Worm (Caenorhabditis elegans) whole organism, L4 larva: Measurements from ENCODE around the gene F54F2.9.

Source experiments
- D1046.2 ChIP-seq: fragments of 200-800 bp; sonication (Bioruptor generic); IDR thresholded peaks from 2 replicates; pipeline ENCODE4 v1.3.6; 2022; ENCODE audit warnings: missing genetic modification characterization, missing compliant biosample characterization
- F26F4.8 ChIP-seq: fragments of 200-800 bp; sonication (Bioruptor generic); conservative IDR thresholded peaks from 2 replicates; pipeline ENCODE4 v1.3.6; 2022; ENCODE audit warnings: missing genetic modification characterization, missing compliant biosample characterization
- R02D3.7 ChIP-seq: fragments of 150-350 bp; sonication (generic microtip); optimal IDR thresholded peaks from 3 replicates; lab custom pipeline; 2014; ENCODE audit warnings: missing biosample characterization, missing genetic modification characterization
- Y105C5A.15 ChIP-seq: fragments of 200-800 bp; sonication (Bioruptor generic); IDR thresholded peaks from 2 replicates; pipeline ENCODE4 v1.3.6; 2022; ENCODE audit warnings: missing genetic modification characterization, missing compliant biosample characterization
- Y75B8A.6 ChIP-seq: fragments of 200-800 bp; sonication (Bioruptor generic); IDR thresholded peaks from 2 replicates; pipeline ENCODE4 v1.3.6; 2022; ENCODE audit warnings: missing genetic modification reagents, missing genetic modification characterization, missing compliant biosample characterization
- ZK546.5 ChIP-seq, 2 experiments: sonication (generic microtip); optimal IDR thresholded peaks; 2 replicates each; lab custom pipeline; 2017; ENCODE audit warnings: missing biosample characterization in 2 of 2, missing genetic modification characterization in 2 of 2
- aly-2 ChIP-seq: sonication (generic microtip); optimal IDR thresholded peaks from 2 replicates; lab custom pipeline; 2018; ENCODE audit warnings: missing biosample characterization, missing genetic modification characterization
- ceh-20 ChIP-seq: fragments of 200-800 bp; sonication (Bioruptor generic); IDR thresholded peaks from 2 replicates; pipeline ENCODE4 v1.3.6; 2022; ENCODE audit warnings: missing genetic modification reagents, missing genetic modification characterization, missing compliant biosample characterization
- ceh-28 ChIP-seq: fragments of 150-350 bp; optimal IDR thresholded peaks from 2 replicates; lab custom pipeline; 2014; ENCODE audit warnings: missing biosample characterization, missing genetic modification reagents, missing genetic modification characterization
- ceh-44 ChIP-seq: fragments of 200-800 bp; sonication (Bioruptor generic); IDR thresholded peaks from 2 replicates; pipeline ENCODE4 v1.3.6; 2022; ENCODE audit warnings: missing genetic modification reagents, missing genetic modification characterization, missing compliant biosample characterization
- ceh-62 ChIP-seq: sonication (generic microtip); optimal IDR thresholded peaks from 2 replicates; lab custom pipeline; 2017; ENCODE audit warnings: missing biosample characterization, missing genetic modification characterization
- cey-2 ChIP-seq: sonication (generic microtip); optimal IDR thresholded peaks from 3 replicates; lab custom pipeline; 2017; ENCODE audit warnings: missing genetic modification characterization, mild to moderate bottlenecking, missing compliant biosample characterization, antibody characterized with exemption, borderline replicate concordance; ENCODE audit not compliant: insufficient read depth
- daf-8 ChIP-seq: fragments of 200-800 bp; sonication (Bioruptor generic); IDR thresholded peaks from 2 replicates; pipeline ENCODE4 v1.3.6; 2022; ENCODE audit warnings: missing genetic modification characterization, missing compliant biosample characterization
- dmd-9 ChIP-seq: fragments of 200-800 bp; sonication (Bioruptor generic); IDR thresholded peaks from 2 replicates; pipeline ENCODE4 v1.3.6; 2022; ENCODE audit warnings: missing genetic modification reagents, missing genetic modification characterization, missing compliant biosample characterization
- fos-1 ChIP-seq: fragments of 150-350 bp; optimal IDR thresholded peaks from 2 replicates; lab custom pipeline; 2014; ENCODE audit warnings: missing biosample characterization, missing genetic modification characterization
- gei-8 ChIP-seq: fragments of 200-800 bp; sonication (Bioruptor generic); optimal IDR thresholded peaks from 2 replicates; lab custom pipeline; 2018; ENCODE audit warnings: mild to moderate bottlenecking, missing genetic modification characterization, missing compliant biosample characterization
- hmg-1.1 ChIP-seq: fragments of 200-800 bp; sonication (Bioruptor generic); IDR thresholded peaks from 2 replicates; pipeline ENCODE4 v1.3.6; 2022; ENCODE audit warnings: missing genetic modification reagents, missing genetic modification characterization, missing compliant biosample characterization
- lin-1 ChIP-seq: fragments of 200-800 bp; sonication (Bioruptor generic); IDR thresholded peaks from 2 replicates; pipeline ENCODE4 v1.3.6; 2022; ENCODE audit warnings: missing genetic modification reagents, missing genetic modification characterization, missing compliant biosample characterization
- lin-29 ChIP-seq: fragments of 200-800 bp; sonication (Bioruptor generic); IDR thresholded peaks from 2 replicates; pipeline ENCODE4 v1.3.6; 2022; ENCODE audit warnings: missing genetic modification reagents, missing genetic modification characterization, missing compliant biosample characterization
- lin-38 ChIP-seq: fragments of 200-800 bp; sonication (Bioruptor generic); IDR thresholded peaks from 2 replicates; pipeline ENCODE4 v1.3.6; 2022; ENCODE audit warnings: missing genetic modification reagents, missing genetic modification characterization, missing compliant biosample characterization
- lir-3 ChIP-seq: sonication (generic microtip); optimal IDR thresholded peaks from 2 replicates; lab custom pipeline; 2016; ENCODE audit warnings: mild to moderate bottlenecking, missing genetic modification characterization, missing compliant biosample characterization
- lsy-2 ChIP-seq, 2 experiments: fragments of 150-350 bp in 1 of 2; sonication (generic microtip) in 1 of 2; optimal IDR thresholded peaks; 2 replicates each; lab custom pipeline; 2014 to 2017; ENCODE audit warnings: missing biosample characterization in 2 of 2, missing genetic modification characterization in 2 of 2
- madf-9 ChIP-seq: fragments of 200-800 bp; sonication (Bioruptor generic); conservative IDR thresholded peaks from 2 replicates; pipeline ENCODE4 v1.3.6; 2022; ENCODE audit warnings: missing genetic modification reagents, missing genetic modification characterization, missing compliant biosample characterization
- mdl-1 ChIP-seq, 2 experiments: fragments of 150-350 bp in 1 of 2; sonication (generic microtip) in 1 of 2; optimal IDR thresholded peaks; 2 replicates each; lab custom pipeline; 2014 to 2017; ENCODE audit warnings: missing biosample characterization in 2 of 2, missing genetic modification characterization in 2 of 2
- mxl-2 ChIP-seq: fragments of 200-800 bp; sonication (Bioruptor generic); conservative IDR thresholded peaks from 2 replicates; pipeline ENCODE4 v1.3.6; 2022; ENCODE audit warnings: missing genetic modification reagents, missing genetic modification characterization, missing compliant biosample characterization
- nhr-10 ChIP-seq: fragments of 150-350 bp; optimal IDR thresholded peaks from 2 replicates; lab custom pipeline; 2014; ENCODE audit warnings: missing biosample characterization, missing genetic modification characterization
- nhr-102 ChIP-seq: sonication (generic microtip); optimal IDR thresholded peaks from 2 replicates; lab custom pipeline; 2016; ENCODE audit warnings: mild to moderate bottlenecking, missing genetic modification characterization, moderate library complexity, missing compliant biosample characterization
- nhr-11 ChIP-seq: fragments of 150-350 bp; optimal IDR thresholded peaks from 2 replicates; lab custom pipeline; 2014; ENCODE audit warnings: missing biosample characterization, missing genetic modification characterization
- nhr-111 ChIP-seq: fragments of 200-800 bp; sonication (Bioruptor generic); optimal IDR thresholded peaks from 2 replicates; lab custom pipeline; 2018; ENCODE audit warnings: mild to moderate bottlenecking, missing genetic modification characterization, missing compliant biosample characterization
- nhr-41 ChIP-seq: fragments of 200-800 bp; sonication (Bioruptor generic); IDR thresholded peaks from 2 replicates; pipeline ENCODE4 v1.3.6; 2022; ENCODE audit warnings: missing genetic modification reagents, missing genetic modification characterization, missing compliant biosample characterization
- nhr-48 ChIP-seq: sonication (generic microtip); optimal IDR thresholded peaks from 2 replicates; lab custom pipeline; 2016; ENCODE audit warnings: mild to moderate bottlenecking, missing genetic modification characterization, missing compliant biosample characterization
- nhr-6 ChIP-seq: fragments of 150-350 bp; optimal IDR thresholded peaks from 2 replicates; lab custom pipeline; 2014; ENCODE audit warnings: missing biosample characterization, missing genetic modification characterization
- pha-4 ChIP-seq, 2 experiments: fragments of 150-350 bp in 1 of 2; fragments of 200-800 bp in 1 of 2; sonication (Bioruptor generic) in 1 of 2; IDR thresholded peaks in 1 of 2; optimal IDR thresholded peaks in 1 of 2; 2 replicates each; pipeline versions ENCODE4 v1.3.6 to Lab custom; 2014 to 2022; ENCODE audit warnings: missing genetic modification characterization in 2 of 2, missing genetic modification reagents in 2 of 2, missing biosample characterization in 1 of 2, missing compliant biosample characterization in 1 of 2
- php-3 ChIP-seq: fragments of 200-800 bp; sonication (Bioruptor generic); IDR thresholded peaks from 2 replicates; pipeline ENCODE4 v1.3.6; 2022; ENCODE audit warnings: missing genetic modification reagents, missing genetic modification characterization, missing compliant biosample characterization
- pqm-1 ChIP-seq: sonication (generic microtip); optimal IDR thresholded peaks from 2 replicates; lab custom pipeline; 2017; ENCODE audit warnings: missing biosample characterization, missing genetic modification characterization
- saeg-2 ChIP-seq: fragments of 200-800 bp; sonication (Bioruptor generic); IDR thresholded peaks from 2 replicates; pipeline ENCODE4 v1.3.6; 2022; ENCODE audit warnings: missing genetic modification reagents, missing genetic modification characterization, missing compliant biosample characterization
- sdz-12 ChIP-seq: fragments of 200-800 bp; sonication (Bioruptor generic); optimal IDR thresholded peaks from 2 replicates; lab custom pipeline; 2018; ENCODE audit warnings: mild to moderate bottlenecking, missing genetic modification characterization, missing compliant biosample characterization
- skn-1 ChIP-seq: fragments of 150-350 bp; optimal IDR thresholded peaks from 2 replicates; lab custom pipeline; 2014; ENCODE audit warnings: missing biosample characterization, missing genetic modification characterization
- spr-3 ChIP-seq: fragments of 200-800 bp; sonication (Bioruptor generic); optimal IDR thresholded peaks from 2 replicates; lab custom pipeline; 2018; ENCODE audit warnings: mild to moderate bottlenecking, missing genetic modification characterization, missing compliant biosample characterization
- tra-1 ChIP-seq: fragments of 200-800 bp; sonication (Bioruptor generic); IDR thresholded peaks from 2 replicates; pipeline ENCODE4 v1.3.6; 2022; ENCODE audit warnings: missing genetic modification reagents, missing genetic modification characterization, missing compliant biosample characterization
- unc-130 ChIP-seq: sonication (generic microtip); optimal IDR thresholded peaks from 2 replicates; lab custom pipeline; 2016; ENCODE audit warnings: missing genetic modification reagents, missing genetic modification characterization, missing compliant biosample characterization
- unc-62 ChIP-seq, 3 experiments: fragments of 150-350 bp in 1 of 3; sonication (generic microtip); optimal IDR thresholded peaks in 2 of 3; peaks in 1 of 3; 1 replicate in 1 of 3; 2 replicates in 2 of 3; lab custom pipeline; 2014 to 2017; ENCODE audit warnings: missing biosample characterization in 3 of 3, missing genetic modification characterization in 3 of 3, missing genetic modification reagents in 3 of 3, missing genotype in 1 of 3
- zfp-2 ChIP-seq: sonication (generic microtip); optimal IDR thresholded peaks from 2 replicates; lab custom pipeline; 2016; ENCODE audit warnings: mild to moderate bottlenecking, missing genetic modification characterization, missing compliant biosample characterization
- zfp-3 ChIP-seq: fragments of 200-800 bp; sonication (Bioruptor generic); conservative IDR thresholded peaks from 2 replicates; pipeline ENCODE4 v1.3.6; 2022; ENCODE audit warnings: missing genetic modification reagents, missing genetic modification characterization, missing compliant biosample characterization
- zip-11 ChIP-seq: fragments of 200-800 bp; sonication (Bioruptor generic); IDR thresholded peaks from 2 replicates; pipeline ENCODE4 v1.3.6; 2022; ENCODE audit warnings: missing genetic modification characterization, missing compliant biosample characterization
- ztf-7 ChIP-seq: fragments of 150-350 bp; optimal IDR thresholded peaks from 2 replicates; lab custom pipeline; 2014; ENCODE audit warnings: missing biosample characterization, missing genetic modification characterization

F54F2.9 gene

DNA sequence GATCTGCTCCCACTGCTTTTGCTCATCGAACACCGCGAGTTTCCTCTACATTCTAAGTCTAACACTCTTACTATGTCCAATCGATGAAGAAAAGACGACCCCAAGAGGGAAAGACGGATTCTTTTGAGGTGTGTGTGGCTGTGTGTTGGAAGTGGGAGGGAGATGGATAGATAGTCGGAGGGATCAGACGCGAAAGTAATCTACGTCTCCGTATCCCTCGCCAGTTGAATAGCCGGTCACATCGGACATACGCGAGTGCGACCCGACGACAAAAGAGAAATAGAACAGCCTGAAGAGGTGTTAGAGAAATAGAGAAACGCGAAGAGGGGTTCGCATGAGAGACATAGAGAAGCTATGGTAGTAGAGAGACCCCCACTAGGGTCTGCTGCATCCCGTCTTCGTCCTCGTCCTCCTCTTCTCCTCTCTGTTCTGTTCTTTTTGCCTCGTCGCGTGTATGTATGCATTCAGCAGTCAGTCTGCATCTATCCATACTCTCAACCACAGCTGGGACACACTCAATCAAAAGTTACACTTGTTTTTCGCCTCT is 31.4 kb downstream of the F54F2.9 start (continued):
- peak; percentile 85 for TF ChIP-seq nhr-102 (tag; lab: Kevin White, UChicago)
- TF ChIP-seq nhr-41 (GFP tag; lab: Robert Waterston, UW), result no peak
- TF ChIP-seq daf-8 (GFP tag; lab: Robert Waterston, UW), result no peak
- TF ChIP-seq pqm-1 (tag; lab: Kevin White, UChicago), result peak; percentile 54
- peak; percentile 89 for TF ChIP-seq ceh-20 (GFP tag; lab: Robert Waterston, UW)
- peak; percentile 64 for TF ChIP-seq madf-9 (GFP tag; lab: Robert Waterston, UW)
- TF ChIP-seq nhr-111 (GFP tag; lab: Kevin White, UChicago), result no peak
- TF ChIP-seq lir-3 (tag; lab: Kevin White, UChicago), result no peak
- no peak; the same call in 1 of the 2 replicates for TF ChIP-seq mxl-2
- TF ChIP-seq ztf-7 (tag; lab: Kevin White, UChicago), result peak; percentile 88
- 0 out of 2 replicates have a peak, but pooled peaks have one; percentile 9 for TF ChIP-seq dmd-9
- peak; percentile 93 for TF ChIP-seq nhr-11 (tag; lab: Kevin White, UChicago)
- TF ChIP-seq saeg-2, result peak; percentile 91
- TF ChIP-seq lin-1 (GFP tag; lab: Robert Waterston, UW), result peak; percentile 82; the same call in 1 of the 2 replicates
- no peak for TF ChIP-seq Y75B8A.6 (GFP tag; lab: Robert Waterston, UW)
- TF ChIP-seq F26F4.8, result no peak
- no peak for TF ChIP-seq R02D3.7 (tag; lab: Kevin White, UChicago)
- peak; percentile 89 to 97 for TF ChIP-seq mdl-1 (tag; optimal IDR thresholded peaks at IDR 0.05; lab: Kevin White, UChicago)
- peak; percentile 70 for TF ChIP-seq lin-38 (GFP tag; lab: Robert Waterston, UW)
- TF ChIP-seq ZK546.5 (tag; optimal IDR thresholded peaks at IDR 0.05; lab: Kevin White, UChicago), result peak in 1 of 2 experiments; percentile 40
- peak; percentile 90 for TF ChIP-seq pha-4 (GFP tag; IDR thresholded peaks at IDR 0.05; lab: Robert Waterston, UW)
- no peak for TF ChIP-seq pha-4 (tag; optimal IDR thresholded peaks at IDR 0.05; lab: Kevin White, UChicago)
- no peak for TF ChIP-seq zfp-2

DNA sequence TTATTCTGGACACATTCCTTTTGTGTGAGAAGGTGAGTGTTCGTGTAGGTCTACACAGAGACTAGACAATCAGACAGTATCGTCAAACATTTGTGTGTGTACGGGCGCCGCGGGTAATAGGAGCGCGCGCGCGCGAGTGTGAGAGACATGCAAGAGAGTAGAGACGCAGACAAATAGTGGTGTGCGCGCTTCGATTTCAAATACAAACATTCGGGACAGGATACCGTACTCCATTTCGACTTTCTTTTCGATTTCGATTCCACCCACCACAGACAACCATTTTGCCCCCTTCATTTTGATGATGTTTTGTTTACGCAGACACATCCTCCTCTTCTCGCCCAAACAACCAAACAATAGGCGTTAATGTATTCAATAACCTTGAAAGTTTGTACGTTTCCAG is 32.2 kb downstream of the F54F2.9 start:
- TF ChIP-seq nhr-48 (tag; lab: Kevin White, UChicago) (peak; percentile 2), D1046.2 (GFP tag; lab: Robert Waterston, UW) (0 out of 2 replicates have a peak, but pooled peaks have one; percentile 70), ceh-62 (tag; lab: Kevin White, UChicago) (no peak), dmd-9 (no peak), php-3 (GFP tag; lab: Robert Waterston, UW) (0 out of 2 replicates have a peak, but pooled peaks have one; percentile 8), saeg-2 (no peak), zip-11 (GFP tag; lab: Robert Waterston, UW) (no peak), lin-29 (GFP tag; lab: Robert Waterston, UW) (no peak), ceh-20 (GFP tag; lab: Robert Waterston, UW) (no peak), daf-8 (GFP tag; lab: Robert Waterston, UW) (no peak), fos-1 (tag; lab: Kevin White, UChicago) (no peak), ceh-28 (no peak), spr-3 (GFP tag; lab: Kevin White, UChicago) (no peak), cey-2 (peak; percentile 28), aly-2 (no peak), lir-3 (tag; lab: Kevin White, UChicago) (no peak), ZK546.5 (tag; optimal IDR thresholded peaks at IDR 0.05; lab: Kevin White, UChicago) (no peak), unc-130 (no peak), Y75B8A.6 (GFP tag; lab: Robert Waterston, UW) (0 out of 2 replicates have a peak, but pooled peaks have one; percentile 21), ztf-7 (tag; lab: Kevin White, UChicago) (peak; percentile 25), nhr-10 (tag; lab: Kevin White, UChicago) (no peak), Y105C5A.15 (no peak), lsy-2 (tag; optimal IDR thresholded peaks at IDR 0.05; lab: Kevin White, UChicago) (peak in 1 of 2 experiments; percentile 66), sdz-12 (GFP tag; lab: Kevin White, UChicago) (no peak), nhr-41 (GFP tag; lab: Robert Waterston, UW) (0 out of 2 replicates have a peak, but pooled peaks have one; percentile 49), gei-8 (peak; percentile 42), skn-1 (tag; lab: Kevin White, UChicago) (no peak), hmg-1.1 (GFP tag; lab: Robert Waterston, UW) (peak; percentile 64), unc-62 (GFP tag; optimal IDR thresholded peaks at IDR 0.05 in 1 of 2; lab: Kevin White, UChicago) (peak in 1 of 2 experiments; percentile 99), unc-62 (tag; optimal IDR thresholded peaks at IDR 0.05; lab: Kevin White, UChicago) (no peak), ceh-44 (GFP tag; lab: Robert Waterston, UW) (no peak), zfp-3 (GFP tag; lab: Robert Waterston, UW) (0 out of 2 replicates have a peak, but pooled peaks have one; percentile 57), nhr-6 (tag; lab: Kevin White, UChicago) (peak; percentile 40), tra-1 (GFP tag; lab: Robert Waterston, UW) (peak; percentile 75; the same call in 1 of the 2 replicates)
